Worm (Caenorhabditis elegans) whole organism, L2 larva: ENCODE measurements around the gene R05G6.9.

Experiments used
- R02D3.7 ChIP-seq: fragments of 150-350 bp; optimal IDR thresholded peaks from 2 replicates; lab custom pipeline; 2014; ENCODE audit warnings: missing biosample characterization, missing genetic modification characterization
- ama-1 ChIP-seq: fragments of 150-350 bp; optimal IDR thresholded peaks from 2 replicates; lab custom pipeline; 2018; ENCODE audit warnings: inconsistent platforms
- ceh-82 ChIP-seq: fragments of 150-350 bp; optimal IDR thresholded peaks from 2 replicates; lab custom pipeline; 2014; ENCODE audit warnings: missing biosample characterization, missing genetic modification characterization
- crh-2 ChIP-seq: sonication (generic microtip); optimal IDR thresholded peaks from 2 replicates; lab custom pipeline; 2017; ENCODE audit warnings: missing biosample characterization, missing genetic modification characterization
- egl-27 ChIP-seq: sonication (generic microtip); optimal IDR thresholded peaks from 3 replicates; lab custom pipeline; 2017; ENCODE audit warnings: missing biosample characterization, missing genetic modification reagents, missing genetic modification characterization
- fos-1 ChIP-seq: fragments of 150-350 bp; optimal IDR thresholded peaks from 2 replicates; lab custom pipeline; 2014; ENCODE audit warnings: missing biosample characterization, missing genetic modification characterization
- lsy-2 ChIP-seq, 2 experiments: fragments of 150-350 bp in 1 of 2; sonication (generic microtip) in 1 of 2; optimal IDR thresholded peaks; 2 replicates each; lab custom pipeline; 2014 to 2017; ENCODE audit warnings: missing biosample characterization in 2 of 2, missing genetic modification characterization in 2 of 2
- mdl-1 ChIP-seq, 2 experiments: fragments of 150-350 bp in 1 of 2; sonication (generic microtip) in 1 of 2; optimal IDR thresholded peaks; 2 replicates each; lab custom pipeline; 2017; ENCODE audit warnings: missing biosample characterization in 2 of 2, missing genetic modification characterization in 2 of 2
- nhr-12 ChIP-seq: fragments of 150-350 bp; optimal IDR thresholded peaks from 2 replicates; lab custom pipeline; 2014; ENCODE audit warnings: missing biosample characterization, missing genetic modification characterization
- nhr-237 ChIP-seq: fragments of 150-350 bp; optimal IDR thresholded peaks from 2 replicates; lab custom pipeline; 2014; ENCODE audit warnings: missing biosample characterization, missing genetic modification characterization
- nhr-77 ChIP-seq: fragments of 150-350 bp; optimal IDR thresholded peaks from 2 replicates; lab custom pipeline; 2014; ENCODE audit warnings: missing biosample characterization, missing genetic modification characterization
- unc-55 ChIP-seq: fragments of 150-350 bp; sonication (generic microtip); optimal IDR thresholded peaks from 3 replicates; lab custom pipeline; 2014; ENCODE audit warnings: missing biosample characterization, missing genetic modification reagents, missing genetic modification characterization
- unc-62 ChIP-seq: fragments of 150-350 bp; optimal IDR thresholded peaks from 2 replicates; lab custom pipeline; 2014; ENCODE audit warnings: missing biosample characterization, missing genetic modification reagents, missing genetic modification characterization
- zag-1 ChIP-seq: fragments of 150-350 bp; optimal IDR thresholded peaks from 2 replicates; lab custom pipeline; 2014; ENCODE audit warnings: missing biosample characterization, missing genetic modification characterization

DNA sequence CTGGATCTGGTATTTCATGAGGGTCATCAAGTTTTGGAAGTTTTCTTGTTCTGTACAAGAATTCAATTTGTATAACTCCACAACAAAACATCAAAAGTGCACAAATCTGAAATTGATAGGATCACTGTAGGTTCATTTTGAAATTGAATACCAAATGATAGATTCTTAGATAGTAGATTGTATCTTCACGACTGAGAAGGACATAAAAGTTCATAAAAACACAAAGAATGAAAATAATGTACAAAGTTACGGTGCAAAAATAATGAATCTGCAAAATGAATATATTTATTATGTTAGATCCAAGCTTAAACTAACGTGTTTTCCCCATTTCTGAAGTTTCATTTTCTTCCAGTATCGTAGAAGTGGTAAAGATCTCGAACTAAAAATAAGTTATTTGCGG is 15.1 kb downstream of the R05G6.9 start:
- TF ChIP-seq ama-1 (no peak), nhr-237 (no peak), fos-1 (tag; lab: Kevin White, UChicago) (no peak), nhr-77 (tag; lab: Kevin White, UChicago) (no peak), mdl-1 (tag; optimal IDR thresholded peaks at IDR 0.05; lab: Kevin White, UChicago) (no peak), lsy-2 (tag; optimal IDR thresholded peaks at IDR 0.05; lab: Kevin White, UChicago) (no peak), unc-62 (GFP tag; lab: Kevin White, UChicago) (no peak), zag-1 (tag; lab: Kevin White, UChicago) (no peak), nhr-12 (no peak), R02D3.7 (tag; lab: Kevin White, UChicago) (no peak), crh-2 (tag; lab: Kevin White, UChicago) (no peak), egl-27 (tag; lab: Kevin White, UChicago) (no peak), ceh-82 (tag; lab: Kevin White, UChicago) (no peak), unc-55 (GFP tag; lab: Kevin White, UChicago) (no peak)
